Worm (Caenorhabditis elegans) whole organism, mixed stage, embryonic: ENCODE measurements around the gene zig-12.

ENCODE experiments used
- M03D4.4 ChIP-seq: sonication (generic microtip); optimal IDR thresholded peaks from 2 replicates; lab custom pipeline; 2017; ENCODE audit warnings: mild to moderate bottlenecking, missing genetic modification characterization, missing compliant biosample characterization
- bed-3 ChIP-seq: fragments of 200-800 bp; sonication (Bioruptor generic); optimal IDR thresholded peaks from 3 replicates; lab custom pipeline; 2018; ENCODE audit warnings: mild to moderate bottlenecking, missing genetic modification characterization, moderate library complexity, missing compliant biosample characterization
- ceh-39 ChIP-seq: fragments of 150-350 bp; optimal IDR thresholded peaks from 2 replicates; lab custom pipeline; 2014; ENCODE audit warnings: missing biosample characterization, missing genetic modification characterization
- ceh-43 ChIP-seq: fragments of 200-800 bp; sonication (Bioruptor generic); optimal IDR thresholded peaks from 2 replicates; lab custom pipeline; 2018; ENCODE audit warnings: mild to moderate bottlenecking, missing genetic modification characterization, moderate library complexity, missing compliant biosample characterization
- ceh-83 ChIP-seq: fragments of 200-800 bp; sonication (Bioruptor generic); optimal IDR thresholded peaks from 2 replicates; lab custom pipeline; 2018; ENCODE audit warnings: mild to moderate bottlenecking, missing genetic modification characterization, missing compliant biosample characterization
- ces-1 ChIP-seq: fragments of 150-350 bp; optimal IDR thresholded peaks from 2 replicates; lab custom pipeline; 2014; ENCODE audit warnings: missing biosample characterization, missing genetic modification reagents, missing genetic modification characterization
- drap-1 ChIP-seq: fragments of 200-800 bp; sonication (Bioruptor generic); optimal IDR thresholded peaks from 3 replicates; lab custom pipeline; 2018; ENCODE audit warnings: mild to moderate bottlenecking, missing genetic modification characterization, missing compliant biosample characterization
- elt-1 ChIP-seq: sonication (generic microtip); optimal IDR thresholded peaks from 2 replicates; lab custom pipeline; 2017; ENCODE audit warnings: missing genetic modification characterization, mild to moderate bottlenecking, missing compliant biosample characterization, antibody characterized with exemption, moderate library complexity, borderline replicate concordance; ENCODE audit not compliant: insufficient read depth
- elt-3 ChIP-seq: fragments of 150-350 bp; optimal IDR thresholded peaks from 2 replicates; lab custom pipeline; 2014; ENCODE audit warnings: missing biosample characterization, missing genetic modification characterization
- flh-1 ChIP-seq: fragments of 200-800 bp; sonication (Bioruptor generic); optimal IDR thresholded peaks from 2 replicates; lab custom pipeline; 2018; ENCODE audit warnings: mild to moderate bottlenecking, missing genetic modification characterization, moderate library complexity, missing compliant biosample characterization
- ham-2 ChIP-seq: fragments of 200-800 bp; sonication (Bioruptor generic); optimal IDR thresholded peaks from 2 replicates; lab custom pipeline; 2018; ENCODE audit warnings: mild to moderate bottlenecking, missing genetic modification characterization, missing compliant biosample characterization
- lin-13 ChIP-seq: fragments of 150-350 bp; optimal IDR thresholded peaks from 2 replicates; lab custom pipeline; 2014; ENCODE audit warnings: missing biosample characterization, missing genetic modification characterization
- lin-32 ChIP-seq: fragments of 200-800 bp; sonication (Bioruptor generic); optimal IDR thresholded peaks from 2 replicates; lab custom pipeline; 2018; ENCODE audit warnings: mild to moderate bottlenecking, missing genetic modification characterization, missing compliant biosample characterization
- lsy-2 ChIP-seq: fragments of 150-350 bp; optimal IDR thresholded peaks from 2 replicates; lab custom pipeline; 2014; ENCODE audit warnings: missing biosample characterization, missing genetic modification characterization
- mab-5 ChIP-seq: fragments of 150-350 bp; optimal IDR thresholded peaks from 2 replicates; lab custom pipeline; 2014; ENCODE audit warnings: missing biosample characterization, missing genetic modification characterization
- mep-1 ChIP-seq: fragments of 150-350 bp; optimal IDR thresholded peaks from 2 replicates; lab custom pipeline; 2017; ENCODE audit warnings: missing biosample characterization, missing genetic modification reagents, missing genetic modification characterization, inconsistent platforms
- nhr-12 ChIP-seq: fragments of 150-350 bp; optimal IDR thresholded peaks from 2 replicates; lab custom pipeline; 2014; ENCODE audit warnings: missing biosample characterization, missing genetic modification characterization
- nhr-2 ChIP-seq: fragments of 150-350 bp; optimal IDR thresholded peaks from 2 replicates; lab custom pipeline; 2014; ENCODE audit warnings: missing biosample characterization, missing genetic modification characterization
- nhr-237 ChIP-seq: fragments of 150-350 bp; optimal IDR thresholded peaks from 2 replicates; lab custom pipeline; 2014; ENCODE audit warnings: missing biosample characterization, missing genetic modification characterization
- nhr-28 ChIP-seq: fragments of 150-350 bp; optimal IDR thresholded peaks from 2 replicates; lab custom pipeline; 2014; ENCODE audit warnings: missing biosample characterization, missing genetic modification characterization
- nhr-76 ChIP-seq: sonication (generic microtip); optimal IDR thresholded peaks from 2 replicates; lab custom pipeline; 2017; ENCODE audit warnings: missing biosample characterization, missing genetic modification characterization
- pha-4 ChIP-seq: fragments of 150-350 bp; optimal IDR thresholded peaks from 2 replicates; lab custom pipeline; 2018; ENCODE audit warnings: missing biosample characterization, missing genetic modification reagents, missing genetic modification characterization
- snpc-4 ChIP-seq: fragments of 150-350 bp; optimal IDR thresholded peaks from 2 replicates; lab custom pipeline; 2014; ENCODE audit warnings: missing biosample characterization, missing genetic modification characterization
- tbx-8 ChIP-seq: fragments of 200-800 bp; sonication (Bioruptor generic); optimal IDR thresholded peaks from 2 replicates; lab custom pipeline; 2018; ENCODE audit warnings: mild to moderate bottlenecking, missing genetic modification characterization, moderate library complexity, missing compliant biosample characterization
- unc-120 ChIP-seq: sonication (generic microtip); optimal IDR thresholded peaks from 2 replicates; lab custom pipeline; 2017; ENCODE audit warnings: missing genetic modification characterization, missing compliant biosample characterization; ENCODE audit not compliant: poor library complexity, severe bottlenecking
- unc-39 ChIP-seq: fragments of 150-350 bp; optimal IDR thresholded peaks from 2 replicates; lab custom pipeline; 2014; ENCODE audit warnings: missing biosample characterization, missing genetic modification characterization
- unc-62 ChIP-seq: fragments of 150-350 bp; optimal IDR thresholded peaks from 2 replicates; lab custom pipeline; 2014; ENCODE audit warnings: missing biosample characterization, missing genetic modification reagents, missing genetic modification characterization
- zip-8 ChIP-seq: fragments of 150-350 bp; optimal IDR thresholded peaks from 2 replicates; lab custom pipeline; 2014; ENCODE audit warnings: missing biosample characterization, missing genetic modification characterization

zig-12 gene

DNA sequence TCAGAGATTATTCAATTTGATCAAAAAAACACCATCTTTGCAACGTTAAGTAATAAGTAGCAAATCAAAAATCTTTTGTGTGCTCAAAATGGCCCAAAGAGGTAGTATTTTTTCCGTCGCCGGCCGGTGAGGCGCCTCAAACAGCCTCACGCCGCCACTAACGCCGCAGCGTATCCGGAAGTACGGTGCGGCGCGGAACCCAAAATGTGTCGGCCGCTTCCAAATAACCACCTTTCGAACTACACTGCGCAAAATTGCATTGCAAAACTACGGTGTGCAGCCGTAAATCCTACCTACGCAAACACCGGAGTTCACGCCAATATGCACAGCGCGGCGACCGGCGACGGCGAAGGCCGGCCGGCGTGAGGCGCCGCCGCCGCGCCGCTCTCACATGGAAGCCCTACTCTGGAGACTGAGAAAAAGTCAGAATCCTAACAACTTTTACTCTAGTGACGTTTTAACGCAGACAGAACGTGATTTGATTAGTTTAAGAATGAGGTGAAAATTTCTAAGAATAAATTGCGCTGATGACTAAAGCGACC is 22.0 kb upstream of the zig-12 start:
- no peak for TF ChIP-seq ces-1
- TF ChIP-seq nhr-76 (tag; lab: Kevin White, UChicago), result no peak
- TF ChIP-seq unc-120 (tag; lab: Kevin White, UChicago), result no peak
- no peak for TF ChIP-seq bed-3 (GFP tag; lab: Kevin White, UChicago)
- no peak for TF ChIP-seq lsy-2 (tag; lab: Kevin White, UChicago)
- TF ChIP-seq zip-8 (tag; lab: Kevin White, UChicago), result no peak
- no peak for TF ChIP-seq nhr-28
- TF ChIP-seq snpc-4 (tag; lab: Kevin White, UChicago), result no peak
- no peak for TF ChIP-seq ceh-83
- TF ChIP-seq, all 35 proteins: peak for 0

DNA sequence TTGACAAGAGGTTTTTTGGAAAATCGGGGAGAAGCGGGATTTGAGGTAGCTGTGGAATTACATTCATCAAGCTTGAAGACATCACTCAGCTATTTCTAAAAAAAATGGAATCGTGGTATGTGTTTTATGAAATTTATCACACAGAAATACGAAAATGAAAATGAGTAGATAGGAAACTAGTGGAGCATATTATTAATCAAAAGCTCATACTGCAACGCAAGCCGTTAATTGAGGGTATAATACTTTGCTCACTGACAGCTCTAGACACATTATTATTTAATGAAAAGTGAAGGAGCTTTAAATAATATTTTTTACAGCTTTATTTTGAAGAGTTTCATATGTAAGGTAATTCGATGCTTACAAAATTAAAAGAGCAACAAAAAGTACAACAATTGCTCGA is 20.8 kb upstream of the zig-12 start, which contains the start of gene M02D8.7:
M02D8.7 (minus strand) TSS at position 101 of the 400 bp plus-strand sequence.
- TF ChIP-seq pha-4 (tag; lab: Kevin White, UChicago), result no peak

DNA sequence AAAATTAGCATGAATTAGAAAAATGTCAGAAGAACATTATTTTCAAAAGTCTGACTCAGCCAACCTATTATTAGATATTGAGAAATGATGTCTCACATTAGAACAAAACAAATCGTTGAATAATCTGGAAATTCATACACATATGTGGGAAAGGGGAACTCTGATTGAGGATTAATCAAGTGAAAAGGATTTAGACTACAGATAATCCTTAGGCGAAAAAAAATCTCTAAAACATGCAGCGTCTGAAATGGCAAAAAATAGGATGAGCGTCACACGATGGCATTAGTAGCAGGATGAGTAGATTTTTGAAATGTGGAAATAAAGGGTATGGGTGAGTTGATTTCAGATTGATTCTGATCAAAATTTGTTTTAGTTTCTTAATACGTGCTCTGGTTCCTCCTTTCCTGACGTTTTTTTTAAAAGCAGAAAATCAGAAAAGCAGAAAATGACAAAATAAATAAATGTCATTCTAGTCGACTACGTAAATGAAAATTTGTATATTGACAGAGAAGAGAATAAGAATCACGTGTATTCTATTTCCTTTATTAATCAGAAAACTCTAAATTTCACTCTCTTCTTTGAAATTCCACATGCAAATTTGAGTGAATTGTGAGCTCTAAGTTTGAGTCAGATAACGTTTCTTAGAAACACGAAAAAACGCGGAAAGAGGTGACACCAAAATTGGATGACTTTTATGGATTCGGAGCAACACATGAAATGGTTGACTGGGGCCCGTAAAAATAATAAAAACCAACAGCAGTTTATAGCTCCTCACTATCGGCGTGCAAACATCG is 19.3 kb upstream of the zig-12 start:
- no peak for TF ChIP-seq ces-1
- TF ChIP-seq nhr-12 (tag; lab: Kevin White, UChicago), result no peak
- no peak for TF ChIP-seq lsy-2 (tag; lab: Kevin White, UChicago)
- TF ChIP-seq unc-120 (tag; lab: Kevin White, UChicago), result no peak
- TF ChIP-seq mep-1, result no peak
- TF ChIP-seq elt-1 (tag; lab: Kevin White, UChicago), result no peak
- TF ChIP-seq lin-13 (tag; lab: Kevin White, UChicago), result no peak
- TF ChIP-seq ham-2, result no peak
- no peak for TF ChIP-seq nhr-76 (tag; lab: Kevin White, UChicago)

DNA sequence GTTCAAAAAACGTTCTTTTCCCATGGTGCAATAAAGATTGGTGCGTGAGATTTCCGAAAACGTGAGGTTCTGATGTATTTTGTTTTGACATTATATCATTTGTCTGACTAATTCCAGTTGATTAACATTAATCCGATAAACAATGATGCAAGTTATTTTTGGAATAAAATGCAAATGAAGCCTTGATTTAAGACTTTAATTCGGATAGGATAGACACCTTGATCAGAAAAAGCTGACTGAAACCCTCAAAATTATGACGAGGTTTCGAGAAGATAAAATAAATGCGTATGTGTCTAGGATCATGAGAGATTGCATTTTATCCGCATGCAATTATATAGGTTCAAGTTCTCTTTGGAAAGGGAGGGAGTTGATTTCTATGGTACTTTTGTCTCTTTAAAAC is 18.2 kb upstream of the zig-12 start:
- no peak for TF ChIP-seq ces-1
- TF ChIP-seq nhr-28, result no peak
- no peak for TF ChIP-seq lin-32 (GFP tag; lab: Kevin White, UChicago)
- no peak for TF ChIP-seq mep-1
- no peak for TF ChIP-seq unc-39 (tag; lab: Kevin White, UChicago)
- TF ChIP-seq unc-62, result no peak
- TF ChIP-seq bed-3 (GFP tag; lab: Kevin White, UChicago), result no peak
- TF ChIP-seq nhr-76 (tag; lab: Kevin White, UChicago), result no peak
- TF ChIP-seq tbx-8 (GFP tag; lab: Kevin White, UChicago), result no peak
- no peak for TF ChIP-seq lsy-2 (tag; lab: Kevin White, UChicago)
- TF ChIP-seq ceh-43 (GFP tag; lab: Kevin White, UChicago), result no peak
- no peak for TF ChIP-seq snpc-4 (tag; lab: Kevin White, UChicago)

DNA sequence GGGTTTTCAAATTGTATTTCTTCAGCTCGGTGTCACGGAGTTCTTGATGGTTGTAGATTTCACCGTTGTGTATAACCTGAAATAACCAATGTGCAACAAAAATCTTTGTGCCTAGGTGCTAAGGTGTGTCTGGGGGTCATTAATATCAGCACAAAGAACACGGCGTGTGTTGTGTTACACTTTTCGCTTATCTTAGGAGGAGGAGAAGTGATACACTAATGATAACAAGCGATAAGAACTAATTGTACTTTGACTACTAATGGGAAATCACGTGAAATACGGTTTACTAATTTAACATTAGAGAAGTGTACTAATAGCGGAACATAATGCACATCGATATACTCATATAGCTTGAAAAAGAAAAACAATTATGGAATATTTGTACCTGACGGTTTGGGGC is 13.5 kb upstream of the zig-12 start:
- TF ChIP-seq drap-1 (GFP tag; lab: Kevin White, UChicago), result no peak
- no peak for TF ChIP-seq lin-13 (tag; lab: Kevin White, UChicago)
- TF ChIP-seq M03D4.4 (tag; lab: Kevin White, UChicago), result no peak
- TF ChIP-seq nhr-237, result no peak
- TF ChIP-seq ces-1, result no peak
- no peak for TF ChIP-seq ceh-83
- no peak for TF ChIP-seq lsy-2 (tag; lab: Kevin White, UChicago)
- TF ChIP-seq tbx-8 (GFP tag; lab: Kevin White, UChicago), result no peak
- TF ChIP-seq elt-3 (tag; lab: Kevin White, UChicago), result no peak
- no peak for TF ChIP-seq pha-4 (tag; lab: Kevin White, UChicago)
- no peak for TF ChIP-seq ceh-39 (tag; lab: Kevin White, UChicago)
- TF ChIP-seq mab-5, result no peak
- TF ChIP-seq flh-1, result no peak
- no peak for TF ChIP-seq nhr-12 (tag; lab: Kevin White, UChicago)
- TF ChIP-seq ham-2, result no peak
- TF ChIP-seq unc-39 (tag; lab: Kevin White, UChicago), result no peak
- no peak for TF ChIP-seq nhr-2 (tag; lab: Kevin White, UChicago)

DNA sequence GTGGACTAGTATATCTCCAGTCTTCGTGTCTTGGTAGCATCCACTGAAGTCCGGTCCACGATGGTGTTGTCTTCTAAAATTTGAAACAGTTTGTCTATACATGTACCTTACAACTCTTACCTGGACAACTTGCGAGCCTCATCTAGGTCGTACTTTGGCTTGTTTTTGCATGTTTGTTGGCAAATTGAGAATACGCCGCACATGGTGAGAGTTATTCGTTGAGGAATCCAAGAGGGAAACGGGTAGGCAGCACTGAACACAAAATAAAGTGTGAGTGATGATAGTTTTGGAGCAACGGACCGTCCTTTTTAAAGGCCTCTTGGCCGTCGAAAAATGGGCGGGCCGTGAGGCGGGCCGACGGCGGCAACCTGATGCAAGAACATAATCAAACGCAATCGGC is 13.0 kb upstream of the zig-12 start, which contains the start of gene asns-2:
asns-2 (minus strand) TSS at position 282 of the 400 bp plus-strand sequence.
- TF ChIP-seq ceh-39 (tag; lab: Kevin White, UChicago), result no peak
- TF ChIP-seq ham-2, result no peak
- no peak for TF ChIP-seq unc-120 (tag; lab: Kevin White, UChicago)
- TF ChIP-seq lin-32 (GFP tag; lab: Kevin White, UChicago), result no peak
- TF ChIP-seq nhr-12 (tag; lab: Kevin White, UChicago), result no peak
- no peak for TF ChIP-seq ces-1
- no peak for TF ChIP-seq nhr-2 (tag; lab: Kevin White, UChicago)
- TF ChIP-seq unc-62, result no peak
- no peak for TF ChIP-seq ceh-43 (GFP tag; lab: Kevin White, UChicago)
